Fruit fly (Drosophila melanogaster): Measurements from ENCODE around the gene eas.

- TF ChIP-seq Sox14 (GFP tag; optimal IDR thresholded peaks at IDR 0.05) = no peak
- TF ChIP-seq CG8319 (GFP tag; optimal IDR thresholded peaks at IDR 0.05) = no peak
- TF ChIP-seq Ets96B (tag; optimal IDR thresholded peaks at IDR 0.05) = no peak
- no peak for TF ChIP-seq CG15336 (GFP tag; IDR thresholded peaks at IDR 0.05)
- no peak for TF ChIP-seq achi (GFP tag; optimal IDR thresholded peaks at IDR 0.05)
- TF ChIP-seq CG6792 (GFP tag; optimal IDR thresholded peaks at IDR 0.05) = no peak
- no peak for TF ChIP-seq lz (GFP tag; optimal IDR thresholded peaks at IDR 0.05)
These were observed 25.5 kb downstream of the eas start, which contains the start of gene CG3679 for dm6 chrX:16303636-16304035.
